Worm (Caenorhabditis elegans) whole organism, early embryonic: ENCODE measurements around the gene slc-46A.

Experiments
- B0310.2 ChIP-seq: sonication (generic microtip); optimal IDR thresholded peaks from 2 replicates; lab custom pipeline; 2016; ENCODE audit warnings: mild to moderate bottlenecking, missing genetic modification characterization, missing compliant biosample characterization
- F13C5.2 ChIP-seq: sonication (generic microtip); optimal IDR thresholded peaks from 2 replicates; lab custom pipeline; 2017; ENCODE audit warnings: mild to moderate bottlenecking, missing genetic modification characterization, inconsistent platforms, missing compliant biosample characterization
- aly-1 ChIP-seq: sonication (generic microtip); optimal IDR thresholded peaks from 2 replicates; lab custom pipeline; 2016; ENCODE audit warnings: missing genetic modification characterization, missing compliant biosample characterization
- ama-1 ChIP-seq: fragments of 150-350 bp; optimal IDR thresholded peaks from 2 replicates; lab custom pipeline; 2014
- ceh-13 ChIP-seq: fragments of 200-800 bp; sonication (Bioruptor generic); optimal IDR thresholded peaks from 2 replicates; lab custom pipeline; 2018; ENCODE audit warnings: mild to moderate bottlenecking, missing genetic modification characterization, missing compliant biosample characterization
- ceh-36 ChIP-seq: sonication (generic microtip); optimal IDR thresholded peaks from 2 replicates; lab custom pipeline; 2016; ENCODE audit warnings: missing genetic modification characterization, inconsistent platforms, missing compliant biosample characterization
- flt-1 ChIP-seq: fragments of 200-800 bp; sonication (Bioruptor generic); IDR thresholded peaks from 2 replicates; pipeline ENCODE4 v1.3.6; 2022; ENCODE audit warnings: missing genetic modification characterization, missing compliant biosample characterization
- hmg-4 ChIP-seq: fragments of 200-800 bp; sonication (Bioruptor generic); optimal IDR thresholded peaks from 2 replicates; lab custom pipeline; 2018; ENCODE audit warnings: mild to moderate bottlenecking, missing genetic modification characterization, missing compliant biosample characterization
- tbx-37 ChIP-seq: fragments of 200-800 bp; sonication (Bioruptor generic); conservative IDR thresholded peaks from 2 replicates; pipeline ENCODE4 v1.3.6; 2022; ENCODE audit warnings: missing genetic modification reagents, missing genetic modification characterization, missing compliant biosample characterization
- tra-4 ChIP-seq: sonication (generic microtip); optimal IDR thresholded peaks from 2 replicates; lab custom pipeline; 2017; ENCODE audit warnings: missing genetic modification characterization, missing compliant biosample characterization

ce11 chrIV:5309742-5310141 lies 9.3 kb upstream of the slc-46A start, which contains the start of gene ZK354.3:
- TF ChIP-seq ceh-36 (tag; lab: Kevin White, UChicago) (no peak), B0310.2 (tag; lab: Kevin White, UChicago) (no peak), hmg-4 (GFP tag; lab: Kevin White, UChicago) (no peak), ama-1 (no peak), tra-4 (no peak), aly-1 (no peak), ceh-13 (GFP tag; lab: Kevin White, UChicago) (no peak), F13C5.2 (tag; lab: Kevin White, UChicago) (no peak), flt-1 (GFP tag; lab: Robert Waterston, UW) (no peak), tbx-37 (no peak)
